Fruit fly (Drosophila melanogaster) whole organism, embryonic: ENCODE data around the gene CG14227.

Source experiments
- ATbp ChIP-seq: fragments of 200-800 bp; sonication (Bioruptor generic); optimal IDR thresholded peaks from 2 replicates; lab custom pipeline; 2017; ENCODE audit warnings: missing biosample characterization, mild to moderate bottlenecking, missing genetic modification characterization, missing genetic modification reagents
- Aef1 ChIP-seq: fragments of 200-800 bp; sonication (Bioruptor generic); IDR thresholded peaks from 3 replicates; pipeline ENCODE4 v1.3.6; 2022; ENCODE audit warnings: missing biosample characterization, missing genetic modification characterization
- B-H2 ChIP-seq: fragments of 200-800 bp; sonication (Bioruptor generic); optimal IDR thresholded peaks from 2 replicates; lab custom pipeline; 2018; ENCODE audit warnings: missing biosample characterization, mild to moderate bottlenecking, missing genetic modification characterization
- CG10147 ChIP-seq: fragments of 200-800 bp; sonication (Bioruptor generic); optimal IDR thresholded peaks from 2 replicates; lab custom pipeline; 2019; ENCODE audit warnings: missing biosample characterization, mild to moderate bottlenecking, missing genetic modification characterization, moderate library complexity
- CG10654 ChIP-seq: fragments of 200-800 bp; sonication (Bioruptor generic); optimal IDR thresholded peaks from 2 replicates; lab custom pipeline; 2016; ENCODE audit warnings: missing biosample characterization, missing genetic modification characterization
- CG11723 ChIP-seq: fragments of 200-800 bp; sonication (Bioruptor generic); optimal IDR thresholded peaks from 2 replicates; lab custom pipeline; 2017; ENCODE audit warnings: missing biosample characterization, mild to moderate bottlenecking, missing genetic modification characterization
- CG12071 ChIP-seq: fragments of 200-800 bp; sonication (Bioruptor generic); optimal IDR thresholded peaks from 3 replicates; lab custom pipeline; 2018; ENCODE audit warnings: missing biosample characterization, mild to moderate bottlenecking, missing genetic modification characterization
- CG12104 ChIP-seq: fragments of 200-800 bp; sonication (Bioruptor generic); optimal IDR thresholded peaks from 3 replicates; lab custom pipeline; 2016; ENCODE audit warnings: missing biosample characterization, missing genetic modification characterization
- CG12219 ChIP-seq: fragments of 200-800 bp; sonication (Bioruptor generic); optimal IDR thresholded peaks from 3 replicates; lab custom pipeline; 2018; ENCODE audit warnings: missing biosample characterization, mild to moderate bottlenecking, missing genetic modification characterization
- CG14667 ChIP-seq: fragments of 200-800 bp; sonication (Bioruptor generic); IDR thresholded peaks from 2 replicates; pipeline ENCODE4 v1.3.6; 2022; ENCODE audit warnings: missing biosample characterization, missing genetic modification characterization
- CG17328 ChIP-seq: fragments of 200-800 bp; sonication (Bioruptor generic); IDR thresholded peaks from 2 replicates; pipeline ENCODE4 v1.3.6; 2022; ENCODE audit warnings: missing biosample characterization, missing genetic modification characterization
- CG2199 ChIP-seq: fragments of 200-800 bp; sonication (Bioruptor generic); IDR thresholded peaks from 3 replicates; pipeline ENCODE4 v1.3.6; 2022; ENCODE audit warnings: missing biosample characterization, missing genetic modification characterization
- CG2875 ChIP-seq: fragments of 200-800 bp; sonication (Bioruptor generic); optimal IDR thresholded peaks from 2 replicates; lab custom pipeline; 2017; ENCODE audit warnings: missing biosample characterization, mild to moderate bottlenecking, missing genetic modification characterization, missing genetic modification reagents
- CG30403 ChIP-seq: fragments of 200-800 bp; sonication (Bioruptor generic); optimal IDR thresholded peaks from 3 replicates; lab custom pipeline; 2016; ENCODE audit warnings: missing biosample characterization, missing genetic modification characterization
- CG32767 ChIP-seq: fragments of 200-800 bp; sonication (Bioruptor generic); IDR thresholded peaks from 2 replicates; pipeline ENCODE4 v1.3.6; 2022; ENCODE audit warnings: missing biosample characterization, missing genetic modification characterization
- CG33213 ChIP-seq: fragments of 200-800 bp; sonication (Bioruptor generic); optimal IDR thresholded peaks from 3 replicates; lab custom pipeline; 2016; ENCODE audit warnings: missing biosample characterization, missing genetic modification characterization
- CG34376 ChIP-seq: fragments of 200-800 bp; sonication (Bioruptor generic); optimal IDR thresholded peaks from 2 replicates; lab custom pipeline; 2018; ENCODE audit warnings: missing biosample characterization, mild to moderate bottlenecking, missing genetic modification characterization
- CG6765 ChIP-seq: fragments of 200-800 bp; sonication (Bioruptor generic); optimal IDR thresholded peaks from 3 replicates; lab custom pipeline; 2017; ENCODE audit warnings: missing biosample characterization, mild to moderate bottlenecking, missing genetic modification characterization
- CG6854 ChIP-seq: fragments of 200-800 bp; sonication (Bioruptor generic); optimal IDR thresholded peaks from 3 replicates; lab custom pipeline; 2017; ENCODE audit warnings: missing biosample characterization, mild to moderate bottlenecking, missing genetic modification characterization
- CG7928 ChIP-seq: fragments of 200-800 bp; sonication (Bioruptor generic); optimal IDR thresholded peaks from 2 replicates; lab custom pipeline; 2017; ENCODE audit warnings: missing biosample characterization, mild to moderate bottlenecking, missing genetic modification characterization
- CG8281 ChIP-seq: fragments of 200-800 bp; sonication (Bioruptor generic); optimal IDR thresholded peaks from 2 replicates; lab custom pipeline; 2018; ENCODE audit warnings: missing biosample characterization, mild to moderate bottlenecking, missing genetic modification characterization, moderate library complexity
- CG9817 ChIP-seq: fragments of 200-800 bp; sonication (Bioruptor generic); optimal IDR thresholded peaks from 2 replicates; lab custom pipeline; 2018; ENCODE audit warnings: missing biosample characterization, mild to moderate bottlenecking, missing genetic modification characterization, moderate library complexity
- D19B ChIP-seq: fragments of 200-800 bp; sonication (Bioruptor generic); optimal IDR thresholded peaks from 2 replicates; lab custom pipeline; 2017; ENCODE audit warnings: missing biosample characterization, mild to moderate bottlenecking, missing genetic modification characterization
- Dad ChIP-seq: fragments of 200-800 bp; sonication (Bioruptor generic); optimal IDR thresholded peaks from 3 replicates; lab custom pipeline; 2016; ENCODE audit warnings: missing biosample characterization, missing genetic modification characterization
- Ets97D ChIP-seq: fragments of 200-800 bp; sonication (Bioruptor generic); optimal IDR thresholded peaks from 3 replicates; lab custom pipeline; 2016; ENCODE audit warnings: missing biosample characterization, missing genetic modification characterization
- HmgD ChIP-seq: fragments of 200-800 bp; sonication (Bioruptor generic); optimal IDR thresholded peaks from 3 replicates; lab custom pipeline; 2016; ENCODE audit warnings: missing biosample characterization, missing genetic modification characterization
- Lim3 ChIP-seq: fragments of 200-800 bp; sonication (Bioruptor generic); IDR thresholded peaks from 2 replicates; pipeline ENCODE4 v1.3.6; 2022; ENCODE audit warnings: missing biosample characterization, missing genetic modification characterization
- MBD-R2 ChIP-seq: fragments of 200-800 bp; sonication (Bioruptor generic); IDR thresholded peaks from 2 replicates; pipeline ENCODE4 v1.3.6; 2022; ENCODE audit warnings: missing biosample characterization, missing genetic modification characterization
- MESR4 ChIP-seq: fragments of 200-800 bp; sonication (Bioruptor generic); optimal IDR thresholded peaks from 2 replicates; lab custom pipeline; 2018; ENCODE audit warnings: missing biosample characterization, mild to moderate bottlenecking, missing genetic modification characterization, moderate library complexity
- Max ChIP-seq: fragments of 200-800 bp; sonication (Bioruptor generic); optimal IDR thresholded peaks from 2 replicates; lab custom pipeline; 2016; ENCODE audit warnings: missing biosample characterization, mild to moderate bottlenecking, missing genetic modification characterization
- NC2β ChIP-seq: fragments of 200-800 bp; sonication (Bioruptor generic); optimal IDR thresholded peaks from 2 replicates; lab custom pipeline; 2016; ENCODE audit warnings: missing biosample characterization, missing genetic modification characterization
- Poxn ChIP-seq: fragments of 200-800 bp; sonication (Bioruptor generic); IDR thresholded peaks from 2 replicates; pipeline ENCODE4 v1.3.6; 2022; ENCODE audit warnings: missing biosample characterization, missing genetic modification characterization
- Rfx ChIP-seq: fragments of 200-800 bp; sonication (Bioruptor generic); IDR thresholded peaks from 2 replicates; pipeline ENCODE4 v1.3.6; 2022; ENCODE audit warnings: missing biosample characterization, missing genetic modification characterization
- crc ChIP-seq: fragments of 200-800 bp; sonication (Bioruptor generic); optimal IDR thresholded peaks from 2 replicates; lab custom pipeline; 2016; ENCODE audit warnings: missing biosample characterization, missing genetic modification characterization
- dmrt11E ChIP-seq: fragments of 200-800 bp; sonication (Bioruptor generic); optimal IDR thresholded peaks from 3 replicates; lab custom pipeline; 2018; ENCODE audit warnings: missing biosample characterization, mild to moderate bottlenecking, missing genetic modification characterization, moderate library complexity
- ems ChIP-seq: fragments of 200-800 bp; sonication (Bioruptor generic); optimal IDR thresholded peaks from 3 replicates; lab custom pipeline; 2016; ENCODE audit warnings: missing biosample characterization, missing genetic modification characterization
- en ChIP-seq: fragments of 200-800 bp; sonication (Bioruptor generic); optimal IDR thresholded peaks from 2 replicates; lab custom pipeline; 2016; ENCODE audit warnings: missing biosample characterization, missing genetic modification characterization
- ewg ChIP-seq: fragments of 200-800 bp; sonication (Bioruptor generic); optimal IDR thresholded peaks from 3 replicates; lab custom pipeline; 2017; ENCODE audit warnings: mild to moderate bottlenecking, missing biosample characterization, missing genetic modification reagents, missing genetic modification characterization
- exex ChIP-seq: fragments of 200-800 bp; sonication (Bioruptor generic); optimal IDR thresholded peaks from 4 replicates; lab custom pipeline; 2018; ENCODE audit warnings: missing biosample characterization, mild to moderate bottlenecking, missing genetic modification characterization, moderate library complexity
- ind ChIP-seq: fragments of 200-800 bp; sonication (Bioruptor generic); optimal IDR thresholded peaks from 3 replicates; lab custom pipeline; 2016; ENCODE audit warnings: missing biosample characterization, missing genetic modification characterization
- kay ChIP-seq: fragments of 200-800 bp; sonication (Bioruptor generic); optimal IDR thresholded peaks from 2 replicates; lab custom pipeline; 2016; ENCODE audit warnings: missing biosample characterization, missing genetic modification characterization
- nau ChIP-seq: fragments of 200-800 bp; sonication (Bioruptor generic); optimal IDR thresholded peaks from 3 replicates; lab custom pipeline; 2017; ENCODE audit warnings: missing biosample characterization, mild to moderate bottlenecking, missing genetic modification characterization, missing genetic modification reagents
- nom ChIP-seq: fragments of 200-800 bp; sonication (Bioruptor generic); optimal IDR thresholded peaks from 2 replicates; lab custom pipeline; 2017; ENCODE audit warnings: missing biosample characterization, missing genetic modification characterization, mild to moderate bottlenecking, moderate library complexity, missing genetic modification reagents
- ranshi ChIP-seq: fragments of 200-800 bp; sonication (Bioruptor generic); IDR thresholded peaks from 2 replicates; pipeline ENCODE4 v1.3.6; 2022; ENCODE audit warnings: missing biosample characterization, missing genetic modification characterization
- sens ChIP-seq: fragments of 200-800 bp; sonication (Bioruptor generic); peaks from one replicate; lab custom pipeline; 2016; ENCODE audit warnings: missing biosample characterization, missing genetic modification characterization
- sens-2 ChIP-seq: fragments of 200-800 bp; sonication (Bioruptor generic); IDR thresholded peaks from 2 replicates; pipeline ENCODE4 v1.3.6; 2022; ENCODE audit warnings: missing biosample characterization, missing genetic modification characterization
- sna ChIP-seq: fragments of 200-800 bp; sonication (Bioruptor generic); IDR thresholded peaks from 2 replicates; pipeline ENCODE4 v1.3.6; 2022; ENCODE audit warnings: missing biosample characterization, missing genetic modification characterization; ENCODE audit not compliant: partially characterized antibody
- ssp ChIP-seq: fragments of 200-800 bp; sonication (Bioruptor generic); IDR thresholded peaks from 2 replicates; pipeline ENCODE4 v1.3.6; 2022; ENCODE audit warnings: missing biosample characterization, missing genetic modification characterization
- ttk ChIP-seq: fragments of 200-800 bp; sonication (Bioruptor generic); IDR thresholded peaks from 2 replicates; pipeline ENCODE4 v2.1.2; 2022; ENCODE audit warnings: missing biosample characterization, missing genetic modification characterization
- z ChIP-seq: fragments of 200-800 bp; sonication (Bioruptor generic); IDR thresholded peaks from 3 replicates; pipeline ENCODE4 v1.3.6; 2022; ENCODE audit warnings: missing biosample characterization, missing genetic modification characterization
- zfh1 ChIP-seq: fragments of 200-800 bp; sonication (Bioruptor generic); IDR thresholded peaks from 3 replicates; pipeline ENCODE4 v1.3.6; 2022; ENCODE audit warnings: missing biosample characterization, missing genetic modification characterization

The CG14227 gene

DNA sequence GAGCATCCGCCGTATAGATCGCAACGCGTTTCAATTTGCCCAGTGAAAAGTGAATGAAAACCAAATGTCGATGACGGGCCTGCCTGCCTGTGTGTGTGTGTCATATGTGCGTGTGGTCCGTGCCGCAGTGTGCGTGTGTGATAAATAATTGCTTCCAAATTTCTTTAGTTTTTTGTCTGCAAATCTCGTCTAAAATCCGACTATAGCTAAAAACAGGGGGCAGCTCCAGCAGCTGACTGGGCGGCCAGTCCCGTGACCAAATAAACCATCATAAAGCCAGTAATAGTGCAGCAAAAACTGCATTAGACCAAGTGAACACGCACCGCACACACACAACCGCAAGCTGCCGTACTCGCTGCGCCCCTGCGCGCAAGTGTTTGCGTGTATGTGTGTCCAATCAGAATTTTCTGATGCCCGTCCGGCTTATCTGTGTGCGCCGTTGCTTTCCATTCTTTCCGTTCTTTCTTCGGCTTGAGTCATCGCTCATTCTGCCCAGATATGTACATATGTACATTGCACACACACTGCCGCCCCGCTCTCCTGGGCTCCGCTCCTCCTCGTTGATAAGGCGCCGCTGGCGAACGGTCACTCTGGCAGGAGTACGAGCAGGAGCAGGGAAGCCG, 8.6 kb upstream of the CG14227 start (continued):
- TF ChIP-seq Rfx (GFP tag; lab: Robert Waterston, UW) (peak; percentile 20; the same call in 1 of the 2 replicates), CG2199 (0 out of 3 replicates have a peak, but pooled peaks have one; percentile 15), ttk (GFP tag; lab: Robert Waterston, UW) (no peak), CG6854 (GFP tag; lab: Kevin White, UChicago) (no peak), CG2875 (GFP tag; lab: Kevin White, UChicago) (peak; percentile 18), ranshi (GFP tag; lab: Robert Waterston, UW) (0 out of 2 replicates have a peak, but pooled peaks have one; percentile 27), nau (GFP tag; lab: Kevin White, UChicago) (no peak), ATbp (GFP tag; lab: Kevin White, UChicago) (peak; percentile 23), exex (tag; lab: Kevin White, UChicago) (no peak), en (GFP tag; lab: Kevin White, UChicago) (no peak), sens (GFP tag; lab: Kevin White, UChicago) (peak; percentile 19), crc (no peak), HmgD (no peak), CG12219 (GFP tag; lab: Kevin White, UChicago) (no peak), B-H2 (no peak), NC2β (GFP tag; lab: Kevin White, UChicago) (no peak), sens-2 (GFP tag; lab: Robert Waterston, UW) (no peak), CG33213 (GFP tag; lab: Kevin White, UChicago) (no peak), kay (peak; percentile 21), ssp (GFP tag; lab: Robert Waterston, UW) (no peak), CG11723 (GFP tag; lab: Kevin White, UChicago) (no peak), CG9817 (tag; lab: Kevin White, UChicago) (no peak), CG14667 (GFP tag; lab: Robert Waterston, UW) (no peak), ewg (GFP tag; lab: Kevin White, UChicago) (peak; percentile 25), CG32767 (GFP tag; lab: Robert Waterston, UW) (no peak), ind (GFP tag; lab: Kevin White, UChicago) (no peak), Max (GFP tag; lab: Kevin White, UChicago) (no peak), D19B (GFP tag; lab: Kevin White, UChicago) (no peak), MBD-R2 (no peak), CG8281 (tag; lab: Kevin White, UChicago) (no peak), CG6765 (GFP tag; lab: Kevin White, UChicago) (no peak), CG17328 (GFP tag; lab: Robert Waterston, UW) (no peak), sna (GFP tag; lab: Robert Waterston, UW) (no peak), CG12071 (GFP tag; lab: Kevin White, UChicago) (no peak), Aef1 (GFP tag; lab: Robert Waterston, UW) (no peak), z (GFP tag; lab: Robert Waterston, UW) (no peak), dmrt11E (tag; lab: Kevin White, UChicago) (peak; percentile 18), Poxn (GFP tag; lab: Robert Waterston, UW) (no peak), CG34376 (GFP tag; lab: Kevin White, UChicago) (no peak), Dad (GFP tag; lab: Kevin White, UChicago) (no peak), nom (peak; percentile 57), CG10147 (no peak), MESR4 (GFP tag; lab: Kevin White, UChicago) (peak; percentile 20), CG10654 (GFP tag; lab: Kevin White, UChicago) (no peak), ems (GFP tag; lab: Kevin White, UChicago) (no peak), CG12104 (no peak), CG30403 (GFP tag; lab: Kevin White, UChicago) (no peak), CG7928 (GFP tag; lab: Kevin White, UChicago) (no peak), Ets97D (GFP tag; lab: Kevin White, UChicago) (no peak), zfh1 (GFP tag; lab: Robert Waterston, UW) (0 out of 3 replicates have a peak, but pooled peaks have one; percentile 27), Lim3 (GFP tag; lab: Robert Waterston, UW) (no peak)
